Comparison of ENCODE assay signal across 1 worm cellular context in the genomic region with DNA sequence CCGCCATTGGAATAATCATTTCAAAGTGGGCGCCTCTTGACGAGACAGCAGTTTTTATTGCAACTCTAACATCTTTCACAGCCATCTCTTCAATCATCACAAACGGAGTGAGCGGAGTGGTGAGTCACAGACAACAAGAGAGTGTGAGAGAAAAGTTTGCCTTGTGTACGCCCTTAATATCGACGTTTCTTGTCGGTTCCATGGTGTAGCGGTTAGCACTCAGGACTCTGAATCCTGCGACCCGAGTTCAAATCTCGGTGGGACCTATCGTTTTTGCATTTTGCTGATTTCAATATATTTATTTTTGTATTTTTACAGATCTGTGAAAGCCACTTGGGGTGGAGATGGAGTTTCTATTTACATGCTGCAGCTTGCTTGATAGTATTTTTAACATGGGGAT.
A peak's percentile ranks its signal among the peaks of the same experiment; 100 is the strongest.
TF ChIP-seq lines count a peak whose summit lies in the region.

No protein-coding gene starts in this region.

TF ChIP-seq in whole organism, L4 larva, 104 proteins besides CTCF, POLR2A, EP300 and RAD21 (continued from another document):
- peak; percentile 4 for TF ChIP-seq nhr-48 (tag; optimal IDR thresholded peaks at IDR 0.05; lab: Kevin White, UChicago)
- no peak for TF ChIP-seq Y75B8A.6 (GFP tag; IDR thresholded peaks at IDR 0.05; lab: Robert Waterston, UW)
- TF ChIP-seq lin-38 (GFP tag; IDR thresholded peaks at IDR 0.05; lab: Robert Waterston, UW), result peak; percentile 79
- TF ChIP-seq mes-2 (tag; optimal IDR thresholded peaks at IDR 0.05; lab: Kevin White, UChicago; ENCODE audit: poor library complexity, severe bottlenecking), result no peak
- TF ChIP-seq ztf-11 (tag; optimal IDR thresholded peaks at IDR 0.05; lab: Kevin White, UChicago), result no peak
- TF ChIP-seq unc-130 (GFP tag; optimal IDR thresholded peaks at IDR 0.05; lab: Kevin White, UChicago), result no peak
- TF ChIP-seq F26F4.8 (GFP tag; conservative IDR thresholded peaks at IDR 0.05; lab: Robert Waterston, UW), result no peak
- TF ChIP-seq daf-12 (tag; optimal IDR thresholded peaks at IDR 0.05; lab: Kevin White, UChicago), result no peak
- TF ChIP-seq mxl-2 (GFP tag; conservative IDR thresholded peaks at IDR 0.05; lab: Robert Waterston, UW), result no peak
- TF ChIP-seq D1046.2 (GFP tag; IDR thresholded peaks at IDR 0.05; lab: Robert Waterston, UW), result no peak
- TF ChIP-seq zfp-3 (GFP tag; conservative IDR thresholded peaks at IDR 0.05; lab: Robert Waterston, UW), result no peak
- TF ChIP-seq fos-1 (tag; optimal IDR thresholded peaks at IDR 0.05; lab: Kevin White, UChicago), result no peak
- TF ChIP-seq ZK337.2 (GFP tag; IDR thresholded peaks at IDR 0.05; lab: Robert Waterston, UW), result peak; percentile 71
- no peak for TF ChIP-seq F10B5.3 (tag; optimal IDR thresholded peaks at IDR 0.05; lab: Kevin White, UChicago)
- no peak for TF ChIP-seq jun-1 (tag; optimal IDR thresholded peaks at IDR 0.05; lab: Kevin White, UChicago)
- 0 out of 2 replicates have a peak, but pooled peaks have one; percentile 67 for TF ChIP-seq ceh-20 (GFP tag; IDR thresholded peaks at IDR 0.05; lab: Robert Waterston, UW)
- no peak for TF ChIP-seq nhr-76 (tag; optimal IDR thresholded peaks at IDR 0.05; lab: Kevin White, UChicago)
- peak; percentile 96 for TF ChIP-seq snpc-1.2 (GFP tag; IDR thresholded peaks at IDR 0.05; lab: Robert Waterston, UW)
- peak; percentile 47 for TF ChIP-seq hlh-30 (tag; optimal IDR thresholded peaks at IDR 0.05; lab: Kevin White, UChicago; ENCODE audit: insufficient read depth)
- no peak for TF ChIP-seq pqm-1 (tag; optimal IDR thresholded peaks at IDR 0.05; lab: Kevin White, UChicago)
- TF ChIP-seq daf-19 (GFP tag; conservative IDR thresholded peaks at IDR 0.05; lab: Robert Waterston, UW), result no peak
- no peak for TF ChIP-seq lir-3 (tag; optimal IDR thresholded peaks at IDR 0.05; lab: Kevin White, UChicago)
- peak; percentile 63; the same call in 1 of the 2 replicates for TF ChIP-seq arid-1 (GFP tag; conservative IDR thresholded peaks at IDR 0.05; lab: Robert Waterston, UW)
- TF ChIP-seq nhr-25 (tag; optimal IDR thresholded peaks at IDR 0.05; lab: Kevin White, UChicago; ENCODE audit: borderline replicate concordance, insufficient read depth), result no peak
- TF ChIP-seq nhr-237 (tag; optimal IDR thresholded peaks at IDR 0.05; lab: Kevin White, UChicago), result no peak
- no peak for TF ChIP-seq zip-2 (tag; optimal IDR thresholded peaks at IDR 0.05; lab: Kevin White, UChicago)
- TF ChIP-seq unc-62 (GFP tag; optimal IDR thresholded peaks at IDR 0.05 in 1 of 2; lab: Kevin White, UChicago), result peak in 1 of 2 experiments; percentile 19
- no peak for TF ChIP-seq unc-62 (tag; optimal IDR thresholded peaks at IDR 0.05; lab: Kevin White, UChicago)
